Fruit fly (Drosophila melanogaster): ENCODE results near the gene Pex3.
A peak's percentile ranks its signal among the peaks of the same experiment; 100 is the strongest.

Gene Pex3

DNA sequence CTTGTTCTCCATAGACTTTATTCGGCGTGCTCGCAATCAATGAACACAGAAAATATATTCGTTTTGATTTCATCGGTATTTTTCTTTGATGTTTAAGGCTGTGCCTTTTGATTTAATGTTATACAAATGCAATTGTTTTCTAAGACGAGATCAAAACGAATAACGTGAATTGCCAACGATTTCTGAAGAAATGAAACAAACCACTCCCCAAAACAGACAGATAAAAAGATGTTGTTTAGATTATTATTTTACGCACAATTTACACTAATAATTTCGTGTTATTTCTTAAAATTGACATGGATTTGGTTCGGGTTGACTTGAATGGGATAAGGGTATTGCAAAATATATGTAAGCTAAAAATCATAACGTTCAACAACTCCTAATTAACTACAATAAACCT lies 12.9 kb upstream of the Pex3 start, which contains the start of gene CG13457:
TSS of gene CG13457 (minus strand) at position 101 of the 400 bp plus-strand sequence.
- no peak for TF ChIP-seq psq (optimal IDR thresholded peaks at IDR 0.05)
- no peak for TF ChIP-seq CG8478 (optimal IDR thresholded peaks at IDR 0.05)
- no peak for TF ChIP-seq pan (optimal IDR thresholded peaks at IDR 0.05)
- TF ChIP-seq Dll (optimal IDR thresholded peaks at IDR 0.05), result no peak
- no peak for TF ChIP-seq usp (GFP tag; optimal IDR thresholded peaks at IDR 0.05)
- TF ChIP-seq EcR (GFP tag; optimal IDR thresholded peaks at IDR 0.05), result no peak

DNA sequence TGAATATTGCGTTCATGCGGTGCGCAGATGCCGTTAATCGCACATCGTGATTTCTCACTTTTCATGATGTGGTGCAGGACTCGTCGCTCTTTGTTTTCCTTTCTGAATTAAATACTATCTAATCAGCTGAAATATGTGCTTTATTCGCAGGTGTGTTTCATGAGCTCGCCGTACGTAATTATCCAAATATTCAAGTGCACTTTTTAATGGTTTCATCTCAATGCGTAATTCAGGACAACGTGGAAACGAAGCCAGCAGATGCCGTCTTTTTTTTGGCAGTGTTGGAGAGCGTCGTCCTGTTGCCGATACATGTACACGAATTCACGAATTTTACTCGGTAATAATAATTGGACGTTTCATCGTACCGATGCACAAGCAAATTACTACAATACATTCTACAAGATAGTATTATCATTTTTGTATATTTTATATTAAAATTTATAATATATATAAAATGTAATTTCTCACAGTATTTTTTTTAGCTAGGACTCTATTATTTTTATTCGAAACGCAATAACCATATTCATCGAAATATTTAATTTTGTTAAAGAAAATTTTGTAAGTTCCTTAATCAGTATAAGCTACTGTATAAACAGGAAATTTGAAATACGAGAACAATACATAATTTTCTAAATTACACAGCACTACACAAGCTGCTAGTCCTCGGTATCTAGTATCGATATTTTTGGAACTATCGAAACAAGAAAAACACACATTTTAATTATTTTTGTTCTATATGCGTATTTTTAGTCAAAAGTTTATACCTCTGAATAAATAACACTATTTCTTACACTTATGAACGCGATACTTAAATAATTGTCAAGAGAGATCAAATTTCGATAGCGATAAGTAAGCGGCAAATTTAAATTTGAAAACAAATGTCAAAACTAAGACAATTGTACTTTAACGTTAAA lies 7.2 kb upstream of the Pex3 start, which contains the start of gene CG12316:
TSS of gene CG12316 (minus strand) at position 276 of the 914 bp plus-strand sequence.
- no peak for TF ChIP-seq CG8478 (optimal IDR thresholded peaks at IDR 0.05)
- no peak for TF ChIP-seq usp (GFP tag; optimal IDR thresholded peaks at IDR 0.05)
- no peak for TF ChIP-seq Dll (optimal IDR thresholded peaks at IDR 0.05)
- no peak for TF ChIP-seq EcR (GFP tag; optimal IDR thresholded peaks at IDR 0.05)
- TF ChIP-seq pan (optimal IDR thresholded peaks at IDR 0.05), result no peak
- no peak for TF ChIP-seq psq (optimal IDR thresholded peaks at IDR 0.05)

DNA sequence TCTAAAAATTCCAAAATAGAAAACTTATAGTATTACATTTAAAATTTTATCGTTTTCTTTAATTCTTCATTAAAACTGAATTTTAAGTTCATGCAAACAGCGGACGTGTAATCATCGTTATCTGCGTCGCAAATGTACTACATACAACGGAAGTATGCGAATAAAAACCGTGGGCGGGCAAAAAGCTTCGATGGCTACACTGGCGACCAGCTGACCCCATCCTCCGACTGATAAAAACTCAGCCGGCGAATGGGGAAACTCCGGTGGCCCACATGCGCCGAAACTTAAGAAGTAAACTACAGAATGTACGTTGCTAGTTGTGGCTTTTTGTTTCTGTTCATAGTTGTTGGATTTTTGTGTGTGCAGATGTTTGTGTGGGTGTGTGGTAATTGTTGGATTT lies 6.4 kb upstream of the Pex3 start:
- TF ChIP-seq EcR (GFP tag; optimal IDR thresholded peaks at IDR 0.05) (no peak), pan (optimal IDR thresholded peaks at IDR 0.05) (no peak), psq (optimal IDR thresholded peaks at IDR 0.05) (no peak), usp (GFP tag; optimal IDR thresholded peaks at IDR 0.05) (no peak), CG8478 (optimal IDR thresholded peaks at IDR 0.05) (no peak), Dll (optimal IDR thresholded peaks at IDR 0.05) (no peak)

DNA sequence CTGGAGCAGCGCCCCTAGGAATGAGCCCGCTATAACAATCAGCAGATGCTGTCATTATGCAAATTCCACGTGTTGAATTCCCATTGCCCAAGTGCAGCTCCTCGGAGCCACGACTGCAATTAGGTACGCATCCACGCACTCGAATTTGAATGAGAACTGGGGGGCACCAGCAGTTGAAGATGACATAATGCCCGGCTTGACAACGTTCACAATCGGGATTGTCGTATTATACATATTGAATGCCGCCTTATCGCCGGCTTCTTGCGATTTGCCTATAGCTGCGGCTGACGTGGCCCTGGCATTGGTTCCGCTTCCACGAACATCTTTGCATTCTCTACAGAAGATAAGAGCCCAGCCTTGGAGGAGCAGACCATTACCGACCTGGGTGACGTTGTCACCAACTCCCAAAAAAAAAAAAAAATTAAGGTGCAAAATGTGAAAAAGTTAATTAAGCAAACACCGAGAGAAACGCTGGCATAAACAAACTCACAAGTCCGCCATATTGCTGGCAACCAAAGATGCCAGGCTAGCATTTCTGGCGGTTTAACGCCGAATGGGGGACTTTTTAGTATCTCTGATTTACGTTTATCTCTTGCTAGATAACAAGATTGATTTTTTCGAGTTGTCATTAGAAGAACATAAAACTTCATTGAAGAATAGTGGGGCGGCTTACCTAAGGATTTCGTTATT lies 3.7 kb upstream of the Pex3 start:
- TF ChIP-seq pan (optimal IDR thresholded peaks at IDR 0.05) (no peak), CG8478 (optimal IDR thresholded peaks at IDR 0.05) (no peak), EcR (GFP tag; optimal IDR thresholded peaks at IDR 0.05) (no peak), Dll (optimal IDR thresholded peaks at IDR 0.05) (no peak), usp (GFP tag; optimal IDR thresholded peaks at IDR 0.05) (no peak), psq (optimal IDR thresholded peaks at IDR 0.05) (no peak)

DNA sequence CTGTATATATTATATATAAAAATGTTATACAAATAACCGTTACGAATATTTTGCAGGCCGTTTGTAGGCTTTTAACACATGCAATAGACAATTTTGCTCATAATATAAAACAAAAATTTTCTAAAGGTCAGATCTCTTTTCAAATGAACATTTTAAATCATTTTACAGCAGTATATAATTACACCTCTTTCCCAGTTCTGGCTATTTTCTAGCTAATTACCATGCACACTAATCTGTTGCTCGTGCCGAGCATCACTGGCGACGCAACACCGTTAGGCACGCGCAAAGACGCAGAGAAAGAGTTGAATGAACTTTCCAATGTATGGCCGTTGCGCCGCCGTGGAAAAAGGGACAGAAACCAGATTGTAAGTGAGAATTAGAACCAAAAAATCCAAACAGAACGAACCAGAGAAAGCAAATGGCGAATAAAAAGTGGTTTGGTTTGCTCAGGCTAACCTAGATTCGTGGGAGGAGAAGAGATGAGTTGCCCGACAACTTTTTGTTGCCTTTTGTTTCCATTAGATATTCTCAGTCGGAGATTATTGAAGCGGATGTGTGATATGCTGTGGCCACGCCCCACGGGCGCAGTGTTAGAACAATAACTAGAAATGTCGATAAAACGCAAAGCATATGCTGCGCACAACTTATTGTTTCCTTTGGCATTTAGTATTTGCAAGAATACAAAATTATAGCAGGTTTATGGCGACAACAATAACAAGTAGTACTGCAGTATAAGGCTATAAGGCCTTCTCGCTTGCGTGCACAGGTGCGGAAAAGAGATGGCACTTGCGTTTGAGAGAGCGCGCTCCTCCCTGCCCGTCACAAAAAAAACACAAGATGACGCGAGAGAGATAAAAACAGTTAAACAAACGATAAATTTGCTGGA lies 2.8 kb upstream of the Pex3 start:
- TF ChIP-seq CG8478 (optimal IDR thresholded peaks at IDR 0.05) (peak; percentile 4), pan (optimal IDR thresholded peaks at IDR 0.05) (no peak), usp (GFP tag; optimal IDR thresholded peaks at IDR 0.05) (no peak), EcR (GFP tag; optimal IDR thresholded peaks at IDR 0.05) (peak; percentile 67 to 92), psq (optimal IDR thresholded peaks at IDR 0.05) (no peak), Dll (optimal IDR thresholded peaks at IDR 0.05) (no peak)

DNA sequence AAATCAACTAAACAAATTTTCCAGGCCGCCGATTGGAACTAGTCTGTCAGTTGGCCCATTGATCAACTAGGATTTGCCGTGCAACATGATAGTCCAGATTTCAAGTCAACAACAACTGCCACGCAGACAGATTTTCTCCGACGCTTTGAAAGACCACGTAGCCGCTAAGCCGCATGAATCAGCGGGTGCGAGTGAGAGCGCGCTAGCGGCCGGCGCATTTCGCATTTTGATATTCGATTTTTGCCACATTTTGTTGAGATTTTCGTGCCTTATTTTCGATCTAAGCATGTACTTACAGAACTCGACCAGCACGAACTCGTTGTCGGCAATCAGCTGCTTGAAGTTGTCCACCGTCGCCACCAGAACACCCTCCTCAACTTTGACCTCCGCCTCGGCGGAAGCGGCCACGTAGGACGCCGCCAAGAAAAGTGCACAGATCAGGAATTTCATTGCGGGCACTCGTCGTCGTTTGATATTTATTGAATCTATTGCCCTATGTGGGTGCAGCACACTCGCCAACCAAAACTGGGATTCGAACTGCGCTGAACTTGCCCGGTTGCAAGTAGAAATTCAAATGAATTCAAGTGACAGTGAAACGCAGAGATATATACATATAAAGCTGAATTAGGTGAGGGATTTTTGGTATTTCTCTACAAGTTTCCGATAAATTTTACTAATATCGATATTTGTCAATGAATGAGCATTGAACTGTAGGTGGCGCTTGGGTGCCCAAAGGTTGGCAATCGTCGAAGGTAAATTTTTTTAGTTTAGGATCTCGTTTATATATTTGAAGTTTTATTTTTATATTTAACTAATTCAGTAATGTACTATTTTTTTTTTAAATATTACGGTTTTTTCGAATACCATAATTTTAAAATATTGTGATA lies 1.9 kb upstream of the Pex3 start, which contains the start of gene Pdi:
TSS of gene Pdi (minus strand) at position 837 of the 887 bp plus-strand sequence.
- TF ChIP-seq usp (GFP tag; optimal IDR thresholded peaks at IDR 0.05) (no peak), EcR (GFP tag; optimal IDR thresholded peaks at IDR 0.05) (peak in 1 of 2 experiments; percentile 12)

DNA sequence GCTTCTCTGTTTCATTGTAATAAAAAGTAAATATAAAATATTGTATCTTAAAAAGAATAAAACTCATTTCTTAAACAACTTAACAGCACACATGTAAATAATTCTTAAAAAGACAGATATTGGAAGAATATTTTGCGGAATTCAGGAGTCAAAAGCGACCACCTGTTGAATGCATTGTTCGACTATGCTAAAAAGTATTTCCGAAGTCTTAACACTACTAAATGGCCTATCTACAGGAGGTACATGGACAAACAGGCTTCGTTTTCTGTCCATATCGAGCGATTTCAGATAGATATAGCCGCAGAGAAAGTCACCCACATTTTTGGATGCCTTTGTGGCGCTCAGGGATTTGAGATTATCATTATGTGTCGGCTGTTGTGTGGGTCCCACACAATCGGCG lies 1.0 kb upstream of the Pex3 start:
- TF ChIP-seq CG8478 (optimal IDR thresholded peaks at IDR 0.05) (no peak), EcR (GFP tag; optimal IDR thresholded peaks at IDR 0.05) (no peak), usp (GFP tag; optimal IDR thresholded peaks at IDR 0.05) (no peak), Dll (optimal IDR thresholded peaks at IDR 0.05) (no peak), pan (optimal IDR thresholded peaks at IDR 0.05) (no peak), psq (optimal IDR thresholded peaks at IDR 0.05) (no peak)

DNA sequence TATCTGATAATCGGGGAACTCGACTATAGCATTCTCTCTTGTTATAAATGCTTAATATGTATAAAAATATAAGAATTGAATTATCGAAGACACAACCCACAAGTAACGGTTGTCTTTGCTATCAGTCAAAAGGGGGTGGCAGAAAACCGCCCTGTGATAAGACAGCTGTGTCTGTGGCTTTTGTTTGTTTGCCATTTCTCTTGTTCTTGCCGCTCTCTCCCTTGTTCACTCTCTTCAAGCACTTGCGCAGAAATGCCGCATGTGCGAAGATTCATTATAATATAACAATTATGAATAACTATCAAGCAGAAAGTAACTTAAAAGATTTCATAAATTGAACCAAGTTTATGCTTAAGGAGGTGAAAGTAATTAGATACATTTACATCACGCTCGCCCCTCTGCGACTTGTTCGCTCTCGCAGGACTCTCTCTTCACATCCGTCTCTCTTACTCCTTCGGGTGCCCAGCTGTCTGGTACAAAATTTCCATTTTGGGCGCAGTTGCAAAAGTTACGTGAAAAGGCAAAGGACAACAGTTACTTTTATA lies 2.6 kb downstream of the Pex3 start, which contains the start of gene FucTA:
TSS of gene FucTA (plus strand) at position 495 of the 545 bp plus-strand sequence.
- TF ChIP-seq EcR (GFP tag; optimal IDR thresholded peaks at IDR 0.05) (no peak), usp (GFP tag; optimal IDR thresholded peaks at IDR 0.05) (no peak), psq (optimal IDR thresholded peaks at IDR 0.05) (no peak), Dll (optimal IDR thresholded peaks at IDR 0.05) (no peak), CG8478 (optimal IDR thresholded peaks at IDR 0.05) (no peak)

DNA sequence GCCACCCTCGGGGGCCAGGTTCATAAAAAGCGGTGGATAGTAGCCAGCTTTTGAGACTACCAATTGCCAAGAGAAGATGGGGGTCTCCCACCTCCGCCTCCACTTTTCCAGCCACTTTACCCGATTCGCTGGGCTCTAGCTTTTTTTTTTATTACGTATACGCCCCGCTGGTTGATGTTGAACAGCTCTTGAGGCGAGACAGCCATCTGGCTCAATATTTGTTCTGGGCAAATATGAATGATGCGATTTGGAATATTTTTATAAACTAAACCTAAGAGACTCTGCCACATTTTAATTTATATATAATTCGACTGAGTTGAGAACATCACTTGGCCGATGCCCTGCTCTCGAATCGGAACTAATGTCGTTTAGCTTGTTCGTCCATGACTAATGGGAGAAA lies 5.9 kb downstream of the Pex3 start:
- TF ChIP-seq pan (optimal IDR thresholded peaks at IDR 0.05) (no peak), CG8478 (optimal IDR thresholded peaks at IDR 0.05) (no peak), Dll (optimal IDR thresholded peaks at IDR 0.05) (no peak), usp (GFP tag; optimal IDR thresholded peaks at IDR 0.05) (no peak), EcR (GFP tag; optimal IDR thresholded peaks at IDR 0.05) (no peak), psq (optimal IDR thresholded peaks at IDR 0.05) (no peak)
